Worm (Caenorhabditis elegans) whole organism, L4 larva: ENCODE results near the gene hil-3.

ENCODE experiments used
- arid-1 ChIP-seq: fragments of 200-800 bp; sonication (Bioruptor generic); conservative IDR thresholded peaks from 2 replicates; pipeline ENCODE4 v1.3.6; 2022; ENCODE audit warnings: missing genetic modification reagents, missing genetic modification characterization, missing compliant biosample characterization
- dpl-1 ChIP-seq: fragments of 150-350 bp; optimal IDR thresholded peaks from 2 replicates; lab custom pipeline; 2014; ENCODE audit warnings: missing biosample characterization, missing genetic modification reagents, missing genetic modification characterization
- egl-27 ChIP-seq: sonication (generic microtip); optimal IDR thresholded peaks from 3 replicates; lab custom pipeline; 2017; ENCODE audit warnings: missing biosample characterization, missing genetic modification reagents, missing genetic modification characterization
- fkh-10 ChIP-seq: fragments of 150-350 bp; optimal IDR thresholded peaks from 2 replicates; lab custom pipeline; 2014; ENCODE audit warnings: missing biosample characterization, missing genetic modification reagents, missing genetic modification characterization
- lin-13 ChIP-seq: fragments of 150-350 bp; optimal IDR thresholded peaks from 2 replicates; lab custom pipeline; 2014; ENCODE audit warnings: missing biosample characterization, missing genetic modification reagents, missing genetic modification characterization
- lin-39 ChIP-seq: fragments of 150-350 bp; optimal IDR thresholded peaks from 2 replicates; lab custom pipeline; 2014; ENCODE audit warnings: missing biosample characterization, missing genetic modification reagents, missing genetic modification characterization
- mdt-29 ChIP-seq: fragments of 200-800 bp; sonication (Bioruptor generic); IDR thresholded peaks from 2 replicates; pipeline ENCODE4 v1.3.6; 2022; ENCODE audit warnings: missing genetic modification reagents, missing genetic modification characterization, missing compliant biosample characterization
- mep-1 ChIP-seq: fragments of 150-350 bp; sonication (generic microtip); optimal IDR thresholded peaks from 3 replicates; lab custom pipeline; 2014; ENCODE audit warnings: missing biosample characterization, missing genetic modification characterization
- nhr-237 ChIP-seq: sonication (generic microtip); optimal IDR thresholded peaks from 2 replicates; lab custom pipeline; 2017; ENCODE audit warnings: missing biosample characterization, missing genetic modification characterization
- nhr-25 ChIP-seq: sonication (generic microtip); optimal IDR thresholded peaks from 2 replicates; lab custom pipeline; 2017; ENCODE audit warnings: missing genetic modification characterization, mild to moderate bottlenecking, missing compliant biosample characterization, antibody characterized with exemption, moderate library complexity, borderline replicate concordance; ENCODE audit not compliant: insufficient read depth
- nhr-77 ChIP-seq: fragments of 150-350 bp; optimal IDR thresholded peaks from 2 replicates; lab custom pipeline; 2014; ENCODE audit warnings: missing biosample characterization, missing genetic modification characterization
- ztf-11 ChIP-seq: fragments of 150-350 bp; optimal IDR thresholded peaks from 2 replicates; lab custom pipeline; 2014; ENCODE audit warnings: missing biosample characterization, missing genetic modification characterization

DNA sequence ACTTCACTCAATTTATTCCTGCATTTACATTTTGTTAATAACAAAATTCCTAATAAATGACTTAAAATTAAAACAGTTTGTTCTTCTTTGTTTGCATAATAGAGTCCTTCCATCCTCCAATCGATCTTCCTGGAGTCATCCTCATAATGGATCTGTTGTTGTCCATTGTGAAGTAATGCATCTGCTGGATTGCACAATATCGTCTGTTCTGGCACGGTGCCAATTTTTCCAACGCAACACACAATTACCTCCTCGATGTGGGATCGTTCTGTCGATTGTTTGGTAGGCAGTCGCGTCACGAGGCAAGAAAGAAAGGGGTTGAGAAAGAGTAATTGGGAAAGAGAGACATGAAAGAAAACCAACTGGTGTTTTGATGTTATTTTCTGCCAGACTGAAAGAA, 1.0 kb downstream of the hil-3 start:
- TF ChIP-seq nhr-25 (tag; lab: Kevin White, UChicago), result no peak
- TF ChIP-seq mep-1 (tag; lab: Kevin White, UChicago), result peak; percentile 55
- no peak for TF ChIP-seq dpl-1 (GFP tag; lab: Kevin White, UChicago)
- TF ChIP-seq ztf-11 (tag; lab: Kevin White, UChicago), result no peak
- TF ChIP-seq lin-13 (GFP tag; lab: Kevin White, UChicago), result no peak
- TF ChIP-seq egl-27 (tag; lab: Kevin White, UChicago), result no peak
- TF ChIP-seq fkh-10 (GFP tag; lab: Kevin White, UChicago), result no peak
- no peak for TF ChIP-seq nhr-77 (tag; lab: Kevin White, UChicago)
- no peak for TF ChIP-seq lin-39 (tag; lab: Kevin White, UChicago)
- no peak for TF ChIP-seq nhr-237 (tag; lab: Kevin White, UChicago)
- TF ChIP-seq mdt-29 (GFP tag; lab: Robert Waterston, UW), result no peak
- no peak for TF ChIP-seq arid-1 (GFP tag; lab: Robert Waterston, UW)
